Worm (Caenorhabditis elegans) whole organism, late embryonic: ENCODE results near the gene M176.16.

Experiments
- C38D4.7 ChIP-seq: fragments of 200-800 bp; sonication (Bioruptor generic); optimal IDR thresholded peaks from 2 replicates; lab custom pipeline; 2018; ENCODE audit warnings: mild to moderate bottlenecking, missing genetic modification characterization, moderate library complexity, missing compliant biosample characterization
- K09A11.1 ChIP-seq: sonication (generic microtip); optimal IDR thresholded peaks from 2 replicates; lab custom pipeline; 2017; ENCODE audit warnings: antibody characterized with exemption, mild to moderate bottlenecking, missing genetic modification characterization, missing compliant biosample characterization; ENCODE audit not compliant: insufficient read depth
- Y22D7AL.16 ChIP-seq: sonication (generic microtip); optimal IDR thresholded peaks from 2 replicates; lab custom pipeline; 2016; ENCODE audit warnings: missing genetic modification characterization, missing compliant biosample characterization
- ceh-18 ChIP-seq: sonication (generic microtip); optimal IDR thresholded peaks from 2 replicates; lab custom pipeline; 2016; ENCODE audit warnings: missing genetic modification characterization, missing compliant biosample characterization
- ceh-19 ChIP-seq: fragments of 200-800 bp; sonication (Bioruptor generic); optimal IDR thresholded peaks from 2 replicates; lab custom pipeline; 2018; ENCODE audit warnings: mild to moderate bottlenecking, missing genetic modification characterization, missing compliant biosample characterization
- ceh-2 ChIP-seq: sonication (generic microtip); optimal IDR thresholded peaks from 2 replicates; lab custom pipeline; 2016; ENCODE audit warnings: missing genotype, missing genetic modification characterization, missing compliant biosample characterization
- ceh-30 ChIP-seq: fragments of 150-350 bp; optimal IDR thresholded peaks from 2 replicates; lab custom pipeline; 2014; ENCODE audit warnings: missing biosample characterization, missing genetic modification characterization
- ceh-45 ChIP-seq: fragments of 200-800 bp; sonication (Bioruptor generic); IDR thresholded peaks from 2 replicates; pipeline ENCODE4 v1.3.6; 2022; ENCODE audit warnings: missing genetic modification reagents, missing genetic modification characterization, missing compliant biosample characterization
- ceh-48 ChIP-seq: sonication (generic microtip); optimal IDR thresholded peaks from 2 replicates; lab custom pipeline; 2016; ENCODE audit warnings: missing genetic modification characterization, inconsistent platforms, missing compliant biosample characterization
- ceh-6 ChIP-seq: fragments of 200-800 bp; sonication (Bioruptor generic); optimal IDR thresholded peaks from 2 replicates; lab custom pipeline; 2018; ENCODE audit warnings: mild to moderate bottlenecking, missing genetic modification characterization, missing compliant biosample characterization
- dmd-4 ChIP-seq: sonication (generic microtip); optimal IDR thresholded peaks from 2 replicates; lab custom pipeline; 2016; ENCODE audit warnings: borderline replicate concordance, missing genetic modification characterization, missing compliant biosample characterization
- elt-4 ChIP-seq: sonication (generic microtip); optimal IDR thresholded peaks from 2 replicates; lab custom pipeline; 2016; ENCODE audit warnings: missing genetic modification characterization, missing compliant biosample characterization
- gmeb-2 ChIP-seq: sonication (generic microtip); optimal IDR thresholded peaks from 2 replicates; lab custom pipeline; 2016; ENCODE audit warnings: missing genetic modification characterization, inconsistent platforms, missing compliant biosample characterization
- hlh-13 ChIP-seq: fragments of 200-800 bp; sonication (Bioruptor generic); optimal IDR thresholded peaks from 2 replicates; lab custom pipeline; 2018; ENCODE audit warnings: mild to moderate bottlenecking, missing genetic modification characterization, missing compliant biosample characterization
- hlh-30 ChIP-seq: sonication (generic microtip); optimal IDR thresholded peaks from 2 replicates; lab custom pipeline; 2017; ENCODE audit warnings: antibody characterized with exemption, missing genetic modification characterization, missing compliant biosample characterization; ENCODE audit not compliant: insufficient read depth
- hlh-6 ChIP-seq: sonication (generic microtip); optimal IDR thresholded peaks from 2 replicates; lab custom pipeline; 2016; ENCODE audit warnings: missing genotype, missing genetic modification characterization, missing compliant biosample characterization
- lim-6 ChIP-seq: sonication (generic microtip); optimal IDR thresholded peaks from 2 replicates; lab custom pipeline; 2016; ENCODE audit warnings: missing genetic modification characterization, missing compliant biosample characterization
- madf-2 ChIP-seq: sonication (generic microtip); optimal IDR thresholded peaks from 2 replicates; lab custom pipeline; 2017; ENCODE audit warnings: missing genetic modification characterization, missing compliant biosample characterization
- nhr-232 ChIP-seq: sonication (generic microtip); optimal IDR thresholded peaks from 2 replicates; lab custom pipeline; 2016; ENCODE audit warnings: missing genetic modification characterization, missing compliant biosample characterization
- npax-4 ChIP-seq: sonication (generic microtip); optimal IDR thresholded peaks from 2 replicates; lab custom pipeline; 2016; ENCODE audit warnings: missing genetic modification characterization, missing compliant biosample characterization
- odd-2 ChIP-seq: sonication (generic microtip); optimal IDR thresholded peaks from 2 replicates; lab custom pipeline; 2017; ENCODE audit warnings: antibody characterized with exemption, mild to moderate bottlenecking, missing genetic modification characterization, missing compliant biosample characterization
- pag-3 ChIP-seq: sonication (generic microtip); optimal IDR thresholded peaks from 2 replicates; lab custom pipeline; 2016; ENCODE audit warnings: missing compliant biosample characterization, missing genetic modification characterization, borderline replicate concordance
- pat-9 ChIP-seq: fragments of 200-800 bp; sonication (Bioruptor generic); optimal IDR thresholded peaks from 2 replicates; lab custom pipeline; 2018; ENCODE audit warnings: mild to moderate bottlenecking, missing genetic modification characterization, moderate library complexity, missing compliant biosample characterization
- pha-2 ChIP-seq: sonication (generic microtip); optimal IDR thresholded peaks from 2 replicates; lab custom pipeline; 2017; ENCODE audit warnings: mild to moderate bottlenecking, missing genetic modification characterization, missing compliant biosample characterization
- rnt-1 ChIP-seq: sonication (generic microtip); optimal IDR thresholded peaks from 2 replicates; lab custom pipeline; 2016; ENCODE audit warnings: missing genetic modification characterization, missing compliant biosample characterization
- sox-2 ChIP-seq: fragments of 200-800 bp; sonication (Bioruptor generic); IDR thresholded peaks from 2 replicates; pipeline ENCODE4 v1.3.6; 2022; ENCODE audit warnings: missing genetic modification reagents, missing genetic modification characterization, missing compliant biosample characterization
- ttx-3 ChIP-seq: sonication (generic microtip); optimal IDR thresholded peaks from 2 replicates; lab custom pipeline; 2016; ENCODE audit warnings: missing genetic modification reagents, missing genetic modification characterization, missing compliant biosample characterization
- unc-42 ChIP-seq: sonication (generic microtip); optimal IDR thresholded peaks from 2 replicates; lab custom pipeline; 2016; ENCODE audit warnings: missing genotype, missing genetic modification characterization, missing compliant biosample characterization
- unc-55 ChIP-seq: sonication (generic microtip); optimal IDR thresholded peaks from 2 replicates; lab custom pipeline; 2017; ENCODE audit warnings: missing biosample characterization, missing genetic modification reagents, missing genetic modification characterization
- unc-86 ChIP-seq: sonication (generic microtip); optimal IDR thresholded peaks from 2 replicates; lab custom pipeline; 2016; ENCODE audit warnings: missing genetic modification characterization, missing compliant biosample characterization
- ztf-16 ChIP-seq: sonication (generic microtip); optimal IDR thresholded peaks from 2 replicates; lab custom pipeline; 2017; ENCODE audit warnings: missing genetic modification characterization, missing compliant biosample characterization

The M176.16 gene

DNA sequence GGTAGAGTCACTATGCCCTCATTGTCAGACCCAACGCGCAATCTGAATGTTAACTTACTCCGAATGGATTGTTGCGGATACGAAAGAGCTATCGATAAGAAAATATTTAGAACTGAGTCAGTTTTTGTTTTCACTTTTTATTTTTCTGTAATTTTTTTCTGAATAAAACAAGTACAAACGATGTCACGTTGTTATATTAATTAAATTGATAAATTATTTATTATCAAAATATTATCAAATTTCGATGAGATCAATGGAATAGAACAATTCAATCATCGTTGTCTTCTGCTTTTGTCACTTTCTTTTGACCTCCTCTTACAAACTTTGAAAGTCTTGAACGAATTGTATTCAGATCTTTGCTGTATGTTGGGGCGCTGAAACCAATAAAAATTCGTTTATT lies 11.3 kb upstream of the M176.16 start, which contains the start of gene mpz-6:
TSS of gene mpz-6 (minus strand) at position 101 of the 400 bp plus-strand sequence.
- TF ChIP-seq dmd-4 (tag; lab: Kevin White, UChicago) (no peak), gmeb-2 (no peak), C38D4.7 (GFP tag; lab: Kevin White, UChicago) (no peak), hlh-30 (tag; lab: Kevin White, UChicago) (no peak), ceh-6 (GFP tag; lab: Kevin White, UChicago) (no peak), ceh-45 (GFP tag; lab: Robert Waterston, UW) (no peak), ceh-30 (tag; lab: Kevin White, UChicago) (no peak), npax-4 (no peak)

- TF ChIP-seq nhr-232 (tag; lab: Kevin White, UChicago) (no peak), unc-42 (tag; lab: Kevin White, UChicago) (no peak), hlh-13 (GFP tag; lab: Kevin White, UChicago) (no peak), ceh-2 (tag; lab: Kevin White, UChicago) (no peak), ceh-45 (GFP tag; lab: Robert Waterston, UW) (no peak), Y22D7AL.16 (no peak), hlh-6 (tag; lab: Kevin White, UChicago) (no peak), pag-3 (tag; lab: Kevin White, UChicago) (no peak), madf-2 (no peak), C38D4.7 (GFP tag; lab: Kevin White, UChicago) (no peak), unc-55 (GFP tag; lab: Kevin White, UChicago) (no peak)
- TF ChIP-seq, all 69 proteins: peak for 0
These were observed 10.8 kb upstream of the M176.16 start, which contains the start of gene arrd-2 for ce11 chrII:9407469-9407868. arrd-2 (plus strand) TSS chrII:9407769.

- TF ChIP-seq pha-2 (tag; lab: Kevin White, UChicago), result no peak
- TF ChIP-seq ceh-18 (tag; lab: Kevin White, UChicago), result no peak
- TF ChIP-seq pag-3 (tag; lab: Kevin White, UChicago), result no peak
- TF ChIP-seq lim-6 (tag; lab: Kevin White, UChicago), result no peak
- TF ChIP-seq odd-2, result no peak
- no peak for TF ChIP-seq ceh-19 (GFP tag; lab: Kevin White, UChicago)
- TF ChIP-seq ceh-6 (GFP tag; lab: Kevin White, UChicago), result no peak
- no peak for TF ChIP-seq ttx-3 (tag; lab: Kevin White, UChicago)
- no peak for TF ChIP-seq ztf-16 (tag; lab: Kevin White, UChicago)
- TF ChIP-seq, all 69 proteins: peak for 0
These were observed 6.8 kb upstream of the M176.16 start, which contains the start of gene M176.9 for ce11 chrII:9411497-9411896. M176.9 (minus strand) TSS chrII:9411597.

DNA sequence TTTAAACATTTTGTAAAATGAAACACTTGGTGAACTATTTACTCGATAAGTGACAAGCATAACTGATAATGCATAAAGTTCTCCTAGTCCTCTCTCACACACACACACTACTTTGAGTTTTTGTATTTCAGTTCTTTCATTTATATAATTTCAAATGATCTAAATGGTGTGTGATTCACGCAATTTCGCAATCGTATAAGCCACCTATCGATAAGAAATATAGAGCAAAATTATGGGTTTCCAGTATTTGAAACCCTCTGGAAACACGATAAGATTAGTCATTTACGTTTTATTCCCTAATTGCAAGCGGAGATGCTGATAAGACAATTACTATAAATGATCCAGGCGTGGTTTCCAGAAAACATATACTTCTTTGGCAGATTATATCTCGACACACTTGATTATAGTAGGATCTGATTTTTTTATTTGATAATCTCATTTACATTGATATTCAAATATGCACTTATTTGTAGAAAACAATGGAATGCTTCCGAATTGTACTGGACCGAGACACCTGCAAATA lies 6.2 kb upstream of the M176.16 start, which contains the start of gene arrd-3:
TSS of gene arrd-3 (plus strand) at position 473 of the 523 bp plus-strand sequence.
- TF ChIP-seq sox-2 (GFP tag; lab: Robert Waterston, UW) (no peak), pha-2 (tag; lab: Kevin White, UChicago) (no peak), ceh-48 (tag; lab: Kevin White, UChicago) (no peak), K09A11.1 (tag; lab: Kevin White, UChicago) (no peak), pat-9 (tag; lab: Kevin White, UChicago) (no peak), rnt-1 (tag; lab: Kevin White, UChicago) (no peak), elt-4 (tag; lab: Kevin White, UChicago) (no peak), unc-86 (no peak)
- TF ChIP-seq, all 69 proteins: peak for 0
